Worm (Caenorhabditis elegans) whole organism, L4 larva: ENCODE data around the gene sms-2.
A peak's percentile ranks its signal among the peaks of the same experiment; 100 is the strongest.

Experiments
- Y48G9A.11 ChIP-seq: fragments of 200-800 bp; sonication (Bioruptor generic); IDR thresholded peaks from 2 replicates; pipeline ENCODE4 v1.3.6; 2022; ENCODE audit warnings: missing genetic modification reagents, missing genetic modification characterization, missing compliant biosample characterization
- ZK337.2 ChIP-seq: fragments of 200-800 bp; sonication (Bioruptor generic); IDR thresholded peaks from 2 replicates; pipeline ENCODE4 v1.3.6; 2022; ENCODE audit warnings: missing genetic modification reagents, missing genetic modification characterization, missing compliant biosample characterization
- ZK546.5 ChIP-seq, 2 experiments: sonication (generic microtip); optimal IDR thresholded peaks; 2 replicates each; lab custom pipeline; 2017; ENCODE audit warnings: missing biosample characterization in 2 of 2, missing genetic modification characterization in 2 of 2
- arid-1 ChIP-seq: fragments of 200-800 bp; sonication (Bioruptor generic); conservative IDR thresholded peaks from 2 replicates; pipeline ENCODE4 v1.3.6; 2022; ENCODE audit warnings: missing genetic modification reagents, missing genetic modification characterization, missing compliant biosample characterization
- attf-4 ChIP-seq: sonication (generic microtip); optimal IDR thresholded peaks from 3 replicates; lab custom pipeline; 2017; ENCODE audit warnings: missing biosample characterization, missing genetic modification characterization
- ceh-20 ChIP-seq: fragments of 200-800 bp; sonication (Bioruptor generic); IDR thresholded peaks from 2 replicates; pipeline ENCODE4 v1.3.6; 2022; ENCODE audit warnings: missing genetic modification reagents, missing genetic modification characterization, missing compliant biosample characterization
- ceh-32 ChIP-seq: sonication (generic microtip); optimal IDR thresholded peaks from 2 replicates; lab custom pipeline; 2016; ENCODE audit warnings: mild to moderate bottlenecking, missing genetic modification characterization, missing compliant biosample characterization; ENCODE audit not compliant: poor library complexity
- ceh-82 ChIP-seq: sonication (generic microtip); optimal IDR thresholded peaks from 2 replicates; lab custom pipeline; 2017; ENCODE audit warnings: missing biosample characterization, missing genetic modification characterization
- ces-1 ChIP-seq: fragments of 150-350 bp; sonication (generic microtip); optimal IDR thresholded peaks from 4 replicates; lab custom pipeline; 2014; ENCODE audit warnings: missing biosample characterization, missing genetic modification reagents, missing genetic modification characterization
- ctbp-1 ChIP-seq: fragments of 200-800 bp; sonication (Bioruptor generic); IDR thresholded peaks from 2 replicates; pipeline ENCODE4 v1.3.6; 2022; ENCODE audit warnings: missing genetic modification reagents, missing genetic modification characterization, missing compliant biosample characterization
- daf-16 ChIP-seq, 3 experiments: sonication (generic microtip); optimal IDR thresholded peaks; 2 replicates each; lab custom pipeline; 2016 to 2017; ENCODE audit warnings: missing genetic modification characterization in 3 of 3, missing genetic modification reagents in 3 of 3, mild to moderate bottlenecking in 2 of 3, missing compliant biosample characterization in 2 of 3, missing biosample characterization in 1 of 3, moderate library complexity in 1 of 3
- dmd-6 ChIP-seq: fragments of 200-800 bp; sonication (Bioruptor generic); IDR thresholded peaks from 2 replicates; pipeline ENCODE4 v1.3.6; 2022; ENCODE audit warnings: missing genetic modification reagents, missing genetic modification characterization, missing compliant biosample characterization
- dmd-9 ChIP-seq: fragments of 200-800 bp; sonication (Bioruptor generic); IDR thresholded peaks from 2 replicates; pipeline ENCODE4 v1.3.6; 2022; ENCODE audit warnings: missing genetic modification reagents, missing genetic modification characterization, missing compliant biosample characterization
- dpl-1 ChIP-seq: fragments of 150-350 bp; optimal IDR thresholded peaks from 2 replicates; lab custom pipeline; 2014; ENCODE audit warnings: missing biosample characterization, missing genetic modification reagents, missing genetic modification characterization
- duxl-1 ChIP-seq: sonication (generic microtip); optimal IDR thresholded peaks from 2 replicates; lab custom pipeline; 2016; ENCODE audit warnings: mild to moderate bottlenecking, missing genetic modification characterization, moderate library complexity, missing compliant biosample characterization; ENCODE audit not compliant: poor library complexity
- dve-1 ChIP-seq: sonication (generic microtip); optimal IDR thresholded peaks from 2 replicates; lab custom pipeline; 2017; ENCODE audit warnings: antibody characterized with exemption, mild to moderate bottlenecking, missing genetic modification characterization, missing compliant biosample characterization; ENCODE audit not compliant: insufficient read depth
- egl-27 ChIP-seq: sonication (generic microtip); optimal IDR thresholded peaks from 3 replicates; lab custom pipeline; 2017; ENCODE audit warnings: missing biosample characterization, missing genetic modification reagents, missing genetic modification characterization
- fos-1 ChIP-seq: fragments of 150-350 bp; optimal IDR thresholded peaks from 2 replicates; lab custom pipeline; 2014; ENCODE audit warnings: missing biosample characterization, missing genetic modification characterization
- hif-1 ChIP-seq, 2 experiments: sonication (generic microtip); optimal IDR thresholded peaks; 2 replicates each; lab custom pipeline; 2016 to 2017; ENCODE audit warnings: missing compliant biosample characterization in 2 of 2, missing genetic modification characterization in 2 of 2, missing genetic modification reagents in 2 of 2, missing genotype in 2 of 2, mild to moderate bottlenecking in 1 of 2
- hlh-30 ChIP-seq: sonication (generic microtip); optimal IDR thresholded peaks from 2 replicates; lab custom pipeline; 2017; ENCODE audit warnings: antibody characterized with exemption, mild to moderate bottlenecking, missing genetic modification characterization, missing compliant biosample characterization; ENCODE audit not compliant: insufficient read depth
- hmg-1.1 ChIP-seq: fragments of 200-800 bp; sonication (Bioruptor generic); IDR thresholded peaks from 2 replicates; pipeline ENCODE4 v1.3.6; 2022; ENCODE audit warnings: missing genetic modification reagents, missing genetic modification characterization, missing compliant biosample characterization
- lim-7 ChIP-seq: fragments of 200-800 bp; sonication (Bioruptor generic); IDR thresholded peaks from 2 replicates; pipeline ENCODE4 v1.3.6; 2022; ENCODE audit warnings: missing genetic modification characterization, missing compliant biosample characterization
- lin-15B ChIP-seq: fragments of 150-350 bp; sonication (generic microtip); optimal IDR thresholded peaks from 3 replicates; lab custom pipeline; 2014; ENCODE audit warnings: missing biosample characterization, missing genetic modification characterization
- lir-3 ChIP-seq: sonication (generic microtip); optimal IDR thresholded peaks from 2 replicates; lab custom pipeline; 2016; ENCODE audit warnings: mild to moderate bottlenecking, missing genetic modification characterization, missing compliant biosample characterization
- lsy-2 ChIP-seq, 2 experiments: fragments of 150-350 bp in 1 of 2; sonication (generic microtip) in 1 of 2; optimal IDR thresholded peaks; 2 replicates each; lab custom pipeline; 2014 to 2017; ENCODE audit warnings: missing biosample characterization in 2 of 2, missing genetic modification characterization in 2 of 2
- madf-5 ChIP-seq, 2 experiments: fragments of 200-800 bp; sonication (Bioruptor generic); IDR thresholded peaks; 2 replicates each; pipeline ENCODE4 v1.3.6; 2022; ENCODE audit warnings: missing compliant biosample characterization in 2 of 2, missing genetic modification characterization in 2 of 2
- madf-9 ChIP-seq: fragments of 200-800 bp; sonication (Bioruptor generic); conservative IDR thresholded peaks from 2 replicates; pipeline ENCODE4 v1.3.6; 2022; ENCODE audit warnings: missing genetic modification reagents, missing genetic modification characterization, missing compliant biosample characterization
- mep-1 ChIP-seq: fragments of 150-350 bp; sonication (generic microtip); optimal IDR thresholded peaks from 3 replicates; lab custom pipeline; 2014; ENCODE audit warnings: missing biosample characterization, missing genetic modification characterization
- mxl-3 ChIP-seq: fragments of 200-800 bp; sonication (Bioruptor generic); optimal IDR thresholded peaks from 2 replicates; lab custom pipeline; 2018; ENCODE audit warnings: mild to moderate bottlenecking, missing genetic modification characterization, missing compliant biosample characterization
- nhr-28 ChIP-seq: fragments of 150-350 bp; optimal IDR thresholded peaks from 2 replicates; lab custom pipeline; 2014; ENCODE audit warnings: missing biosample characterization, missing genetic modification characterization
- nhr-41 ChIP-seq: fragments of 200-800 bp; sonication (Bioruptor generic); IDR thresholded peaks from 2 replicates; pipeline ENCODE4 v1.3.6; 2022; ENCODE audit warnings: missing genetic modification reagents, missing genetic modification characterization, missing compliant biosample characterization
- nhr-76 ChIP-seq: fragments of 150-350 bp; optimal IDR thresholded peaks from 2 replicates; lab custom pipeline; 2014; ENCODE audit warnings: missing biosample characterization, missing genetic modification characterization
- php-3 ChIP-seq: fragments of 200-800 bp; sonication (Bioruptor generic); IDR thresholded peaks from 2 replicates; pipeline ENCODE4 v1.3.6; 2022; ENCODE audit warnings: missing genetic modification reagents, missing genetic modification characterization, missing compliant biosample characterization
- rbr-2 ChIP-seq: sonication (generic microtip); optimal IDR thresholded peaks from 2 replicates; lab custom pipeline; 2016; ENCODE audit warnings: missing genotype, missing genetic modification characterization, missing compliant biosample characterization
- saeg-2 ChIP-seq: fragments of 200-800 bp; sonication (Bioruptor generic); IDR thresholded peaks from 2 replicates; pipeline ENCODE4 v1.3.6; 2022; ENCODE audit warnings: missing genetic modification reagents, missing genetic modification characterization, missing compliant biosample characterization
- skn-1 ChIP-seq: fragments of 150-350 bp; optimal IDR thresholded peaks from 2 replicates; lab custom pipeline; 2014; ENCODE audit warnings: missing biosample characterization, missing genetic modification characterization
- tag-97 ChIP-seq: fragments of 200-800 bp; sonication (Bioruptor generic); IDR thresholded peaks from 2 replicates; pipeline ENCODE4 v1.3.6; 2022; ENCODE audit warnings: missing genetic modification characterization, missing compliant biosample characterization
- tra-1 ChIP-seq: fragments of 200-800 bp; sonication (Bioruptor generic); IDR thresholded peaks from 2 replicates; pipeline ENCODE4 v1.3.6; 2022; ENCODE audit warnings: missing genetic modification reagents, missing genetic modification characterization, missing compliant biosample characterization
- unc-62 ChIP-seq, 3 experiments: fragments of 150-350 bp in 1 of 3; sonication (generic microtip); optimal IDR thresholded peaks in 2 of 3; peaks in 1 of 3; 1 replicate in 1 of 3; 2 replicates in 2 of 3; lab custom pipeline; 2014 to 2017; ENCODE audit warnings: missing biosample characterization in 3 of 3, missing genetic modification characterization in 3 of 3, missing genetic modification reagents in 3 of 3, missing genotype in 1 of 3
- zfp-2 ChIP-seq: sonication (generic microtip); optimal IDR thresholded peaks from 2 replicates; lab custom pipeline; 2016; ENCODE audit warnings: mild to moderate bottlenecking, missing genetic modification characterization, missing compliant biosample characterization
- ztf-11 ChIP-seq: fragments of 150-350 bp; optimal IDR thresholded peaks from 2 replicates; lab custom pipeline; 2014; ENCODE audit warnings: missing biosample characterization, missing genetic modification characterization

Gene sms-2

ce11 chrX:954499-955061 lies 5.9 kb upstream of the sms-2 start, which contains the start of gene apm-3 (continued):
- 0 out of 2 replicates have a peak, but pooled peaks have one; percentile 30 for TF ChIP-seq hmg-1.1 (GFP tag; lab: Robert Waterston, UW)
- no peak for TF ChIP-seq madf-9
- TF ChIP-seq daf-16 (GFP tag; optimal IDR thresholded peaks at IDR 0.05; lab: Kevin White, UChicago) = no peak
- no peak for TF ChIP-seq daf-16 (tag; optimal IDR thresholded peaks at IDR 0.05; lab: Kevin White, UChicago)
- TF ChIP-seq php-3 (GFP tag; lab: Robert Waterston, UW) = no peak
- TF ChIP-seq ZK546.5 (tag; optimal IDR thresholded peaks at IDR 0.05; lab: Kevin White, UChicago) = no peak
- peak in 1 of 2 experiments; percentile 58 for TF ChIP-seq lsy-2 (tag; optimal IDR thresholded peaks at IDR 0.05; lab: Kevin White, UChicago)
- no peak for TF ChIP-seq Y48G9A.11 (GFP tag; lab: Robert Waterston, UW)
- TF ChIP-seq dpl-1 = peak; percentile 4
- no peak for TF ChIP-seq tra-1 (GFP tag; lab: Robert Waterston, UW)

DNA sequence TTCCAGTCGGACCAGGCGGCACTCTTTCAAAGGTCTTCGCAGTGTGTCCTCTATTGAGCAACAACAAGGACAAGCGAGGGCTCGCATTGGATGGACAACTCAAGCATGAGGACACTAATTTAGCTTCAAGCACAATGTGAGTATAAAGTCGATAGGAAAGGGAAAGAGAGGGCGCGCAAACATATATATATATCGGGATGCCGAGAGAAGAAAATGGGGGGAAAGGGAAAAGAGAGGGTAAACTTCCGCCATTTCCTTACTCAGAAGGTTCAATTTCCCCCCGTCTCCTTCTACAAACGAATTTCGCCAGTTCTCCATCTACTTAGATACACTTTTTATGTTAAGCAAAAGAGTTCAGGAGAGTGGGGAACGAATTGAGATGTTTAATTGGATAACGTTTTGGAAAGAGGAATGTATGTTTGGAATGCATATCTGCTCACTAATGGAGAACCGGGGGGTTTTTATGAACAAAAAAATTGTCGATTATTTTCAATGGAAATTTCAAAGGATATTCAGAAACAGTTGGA lies 3.9 kb upstream of the sms-2 start:
- TF ChIP-seq rbr-2 (tag; lab: Kevin White, UChicago) = peak; percentile 29
- TF ChIP-seq mep-1 (tag; lab: Kevin White, UChicago) = no peak
- no peak for TF ChIP-seq zfp-2 (tag; lab: Kevin White, UChicago)
- TF ChIP-seq lsy-2 (tag; optimal IDR thresholded peaks at IDR 0.05; lab: Kevin White, UChicago) = peak in 1 of 2 experiments; percentile 26
- peak in 1 of 2 experiments; percentile 92 for TF ChIP-seq unc-62 (GFP tag; optimal IDR thresholded peaks at IDR 0.05 in 1 of 2; lab: Kevin White, UChicago)
- no peak for TF ChIP-seq unc-62 (tag; optimal IDR thresholded peaks at IDR 0.05; lab: Kevin White, UChicago)
- TF ChIP-seq, all 104 proteins: peak for 3

ce11 chrX:950482-950881 lies 1.8 kb upstream of the sms-2 start, which contains the start of gene arr-1:
arr-1 (plus strand) TSS chrX:950782.
- TF ChIP-seq Y48G9A.11 (GFP tag; lab: Robert Waterston, UW) (no peak), mxl-3 (GFP tag; lab: Kevin White, UChicago) (no peak), ZK337.2 (no peak), ces-1 (GFP tag; lab: Kevin White, UChicago) (no peak), dve-1 (no peak)

DNA sequence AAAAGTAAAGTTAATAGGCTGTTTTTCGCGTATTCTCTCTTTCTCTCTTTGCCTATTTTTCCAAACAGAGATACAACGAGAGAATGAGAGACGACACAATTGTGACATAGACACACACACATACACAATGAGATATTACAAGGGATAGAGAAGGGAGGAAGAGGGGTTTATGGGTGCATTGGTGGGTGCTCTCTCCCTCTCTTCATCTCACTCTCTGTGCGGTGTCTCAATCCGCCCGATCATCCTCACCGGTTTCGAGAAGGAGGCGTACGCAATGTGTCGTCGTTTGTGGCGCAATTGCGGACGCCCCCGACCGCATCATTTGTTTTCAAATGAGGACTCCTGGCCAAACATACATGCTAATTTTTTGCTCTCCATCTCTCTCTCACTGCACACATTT lies 783 bp upstream of the sms-2 start:
- TF ChIP-seq nhr-76 (tag; lab: Kevin White, UChicago) (no peak), nhr-41 (GFP tag; lab: Robert Waterston, UW) (no peak), ztf-11 (tag; lab: Kevin White, UChicago) (no peak), ceh-32 (peak; percentile 40), saeg-2 (GFP tag; lab: Robert Waterston, UW) (peak; percentile 82; the same call in 1 of the 2 replicates), nhr-28 (tag; lab: Kevin White, UChicago) (peak; percentile 75), arid-1 (GFP tag; lab: Robert Waterston, UW) (peak; percentile 68), lir-3 (tag; lab: Kevin White, UChicago) (no peak), dve-1 (peak; percentile 89), lim-7 (GFP tag; lab: Robert Waterston, UW) (0 out of 2 replicates have a peak, but pooled peaks have one; percentile 46), ZK546.5 (tag; optimal IDR thresholded peaks at IDR 0.05; lab: Kevin White, UChicago) (peak in 1 of 2 experiments; percentile 11), tag-97 (GFP tag; lab: Robert Waterston, UW) (no peak), ctbp-1 (GFP tag; lab: Robert Waterston, UW) (peak; percentile 93), hlh-30 (tag; lab: Kevin White, UChicago) (peak; percentile 80), dmd-9 (no peak), fos-1 (no peak), lin-15B (tag; lab: Kevin White, UChicago) (no peak), lsy-2 (tag; optimal IDR thresholded peaks at IDR 0.05; lab: Kevin White, UChicago) (peak; percentile 81 to 88), hif-1 (tag; optimal IDR thresholded peaks at IDR 0.05; lab: Kevin White, UChicago) (peak in 1 of 2 experiments; percentile 74), hmg-1.1 (GFP tag; lab: Robert Waterston, UW) (peak; percentile 89), madf-5 (GFP tag; IDR thresholded peaks at IDR 0.05; lab: Robert Waterston, UW) (0 out of 4 replicates have a peak, but pooled peaks of 1 of the 2 experiments have one; percentile 9), ceh-82 (tag; lab: Kevin White, UChicago) (no peak), ceh-20 (peak; percentile 82), duxl-1 (tag; lab: Kevin White, UChicago) (peak; percentile 73), dmd-6 (GFP tag; lab: Robert Waterston, UW) (peak; percentile 51; the same call in 1 of the 2 replicates), attf-4 (no peak), skn-1 (tag; lab: Kevin White, UChicago) (no peak), egl-27 (tag; lab: Kevin White, UChicago) (no peak), rbr-2 (tag; lab: Kevin White, UChicago) (peak; percentile 97)
